Worm (Caenorhabditis elegans) whole organism, L2 larva: Measurements from ENCODE around the gene ador-1.
A peak's percentile ranks its signal among the peaks of the same experiment; 100 is the strongest.
"Not testable (repeated sequence)": the region's sequence is repeated elsewhere in the genome, so short reads cannot be mapped to it uniquely, and the experiment has no call there.

ENCODE experiments used
- C34F6.9 ChIP-seq: fragments of 150-350 bp; optimal IDR thresholded peaks from 2 replicates; lab custom pipeline; 2014; ENCODE audit warnings: missing biosample characterization, missing genetic modification characterization
- F13H6.1 ChIP-seq: sonication (generic microtip); optimal IDR thresholded peaks from 2 replicates; lab custom pipeline; 2016; ENCODE audit warnings: missing genetic modification characterization, missing compliant biosample characterization
- Y55F3AM.14 ChIP-seq: fragments of 200-800 bp; sonication (Bioruptor generic); optimal IDR thresholded peaks from 2 replicates; lab custom pipeline; 2018; ENCODE audit warnings: mild to moderate bottlenecking, missing genetic modification characterization, missing compliant biosample characterization
- ZK546.5 ChIP-seq: sonication (generic microtip); optimal IDR thresholded peaks from 2 replicates; lab custom pipeline; 2017; ENCODE audit warnings: missing biosample characterization, missing genetic modification characterization
- alr-1 ChIP-seq: fragments of 150-350 bp; optimal IDR thresholded peaks from 2 replicates; lab custom pipeline; 2014; ENCODE audit warnings: missing biosample characterization, missing genetic modification characterization
- aly-2 ChIP-seq: fragments of 150-350 bp; optimal IDR thresholded peaks from 2 replicates; lab custom pipeline; 2014; ENCODE audit warnings: missing biosample characterization, missing genetic modification characterization
- ceh-82 ChIP-seq: fragments of 150-350 bp; optimal IDR thresholded peaks from 2 replicates; lab custom pipeline; 2014; ENCODE audit warnings: missing biosample characterization, missing genetic modification characterization
- dmd-4 ChIP-seq: sonication (generic microtip); optimal IDR thresholded peaks from 2 replicates; lab custom pipeline; 2017; ENCODE audit warnings: missing biosample characterization, missing genetic modification characterization
- elt-1 ChIP-seq: fragments of 150-350 bp; optimal IDR thresholded peaks from 2 replicates; lab custom pipeline; 2014; ENCODE audit warnings: missing biosample characterization, missing genetic modification characterization
- elt-3 ChIP-seq: sonication (generic microtip); optimal IDR thresholded peaks from 2 replicates; lab custom pipeline; 2017; ENCODE audit warnings: missing biosample characterization, missing genetic modification characterization
- fos-1 ChIP-seq: fragments of 150-350 bp; optimal IDR thresholded peaks from 2 replicates; lab custom pipeline; 2014; ENCODE audit warnings: missing biosample characterization, missing genetic modification characterization
- gmeb-1 ChIP-seq: fragments of 150-350 bp; optimal IDR thresholded peaks from 2 replicates; lab custom pipeline; 2014; ENCODE audit warnings: missing biosample characterization, missing genetic modification characterization
- lin-11 ChIP-seq: fragments of 150-350 bp; sonication (generic microtip); optimal IDR thresholded peaks from 2 replicates; lab custom pipeline; 2014; ENCODE audit warnings: missing biosample characterization, missing genetic modification characterization, inconsistent platforms, mixed read lengths
- mbf-1 ChIP-seq: sonication (generic microtip); optimal IDR thresholded peaks from 2 replicates; lab custom pipeline; 2017; ENCODE audit warnings: missing biosample characterization, missing genetic modification characterization
- mdl-1 ChIP-seq, 2 experiments: fragments of 150-350 bp in 1 of 2; sonication (generic microtip) in 1 of 2; optimal IDR thresholded peaks; 2 replicates each; lab custom pipeline; 2017; ENCODE audit warnings: missing biosample characterization in 2 of 2, missing genetic modification characterization in 2 of 2
- nhr-10 ChIP-seq: sonication (generic microtip); optimal IDR thresholded peaks from 2 replicates; lab custom pipeline; 2017; ENCODE audit warnings: missing biosample characterization, missing genetic modification characterization
- nhr-11 ChIP-seq: fragments of 150-350 bp; optimal IDR thresholded peaks from 2 replicates; lab custom pipeline; 2014; ENCODE audit warnings: missing biosample characterization, missing genetic modification characterization
- nhr-12 ChIP-seq: fragments of 150-350 bp; optimal IDR thresholded peaks from 2 replicates; lab custom pipeline; 2014; ENCODE audit warnings: missing biosample characterization, missing genetic modification characterization
- nhr-21 ChIP-seq: fragments of 150-350 bp; optimal IDR thresholded peaks from 2 replicates; lab custom pipeline; 2014; ENCODE audit warnings: missing biosample characterization, missing genetic modification characterization
- nhr-23 ChIP-seq: fragments of 150-350 bp; optimal IDR thresholded peaks from 2 replicates; lab custom pipeline; 2014; ENCODE audit warnings: missing biosample characterization, missing genetic modification reagents, missing genetic modification characterization
- nhr-25 ChIP-seq: fragments of 150-350 bp; sonication (generic microtip); optimal IDR thresholded peaks from 3 replicates; lab custom pipeline; 2014; ENCODE audit warnings: missing biosample characterization, missing genetic modification characterization
- nhr-6 ChIP-seq: fragments of 150-350 bp; optimal IDR thresholded peaks from 2 replicates; lab custom pipeline; 2014; ENCODE audit warnings: missing biosample characterization, missing genetic modification characterization
- peb-1 ChIP-seq: fragments of 150-350 bp; optimal IDR thresholded peaks from 2 replicates; lab custom pipeline; 2014; ENCODE audit warnings: missing biosample characterization, missing genetic modification characterization
- skn-1 ChIP-seq: sonication (generic microtip); optimal IDR thresholded peaks from 2 replicates; lab custom pipeline; 2017; ENCODE audit warnings: missing biosample characterization, missing genetic modification characterization
- sma-3 ChIP-seq: sonication (generic microtip); optimal IDR thresholded peaks from 2 replicates; lab custom pipeline; 2016; ENCODE audit warnings: missing genetic modification reagents, missing genetic modification characterization, missing compliant biosample characterization
- sma-9 ChIP-seq, 2 experiments: fragments of 150-350 bp in 1 of 2; sonication (generic microtip) in 1 of 2; optimal IDR thresholded peaks; 2 replicates each; lab custom pipeline; 2014 to 2016; ENCODE audit warnings: missing genetic modification characterization in 2 of 2, mild to moderate bottlenecking in 1 of 2, missing biosample characterization in 1 of 2, missing compliant biosample characterization in 1 of 2, missing genetic modification reagents in 1 of 2, moderate library complexity in 1 of 2
- snpc-4 ChIP-seq: fragments of 150-350 bp; optimal IDR thresholded peaks from 2 replicates; lab custom pipeline; 2014; ENCODE audit warnings: missing biosample characterization, missing genetic modification characterization
- unc-39 ChIP-seq: fragments of 150-350 bp; optimal IDR thresholded peaks from 2 replicates; lab custom pipeline; 2014; ENCODE audit warnings: missing biosample characterization, missing genetic modification characterization
- unc-55 ChIP-seq: fragments of 150-350 bp; sonication (generic microtip); optimal IDR thresholded peaks from 3 replicates; lab custom pipeline; 2014; ENCODE audit warnings: missing biosample characterization, missing genetic modification reagents, missing genetic modification characterization
- zag-1 ChIP-seq: fragments of 150-350 bp; optimal IDR thresholded peaks from 2 replicates; lab custom pipeline; 2014; ENCODE audit warnings: missing biosample characterization, missing genetic modification characterization
- ztf-1 ChIP-seq: fragments of 200-800 bp; sonication (Bioruptor generic); conservative IDR thresholded peaks from 2 replicates; pipeline ENCODE4 v1.3.6; 2022; ENCODE audit warnings: missing genetic modification characterization, missing compliant biosample characterization

Gene ador-1

ce11 chrII:12546413-12546812 lies 43.7 kb upstream of the ador-1 start, which contains the start of the genes F49C5.5 and F49C5.10:
F49C5.5 (minus strand) TSS chrII:12546513.
F49C5.10 (plus strand) TSS chrII:12546756.
- no peak for TF ChIP-seq F13H6.1 (tag; lab: Kevin White, UChicago)
- no peak for TF ChIP-seq gmeb-1 (tag; lab: Kevin White, UChicago)
- TF ChIP-seq zag-1 (tag; lab: Kevin White, UChicago), result no peak
- TF ChIP-seq nhr-12 (tag; lab: Kevin White, UChicago), result no peak
- no peak for TF ChIP-seq nhr-11 (tag; lab: Kevin White, UChicago)
- no peak for TF ChIP-seq snpc-4 (tag; lab: Kevin White, UChicago)
- no peak for TF ChIP-seq mbf-1 (tag; lab: Kevin White, UChicago)
- TF ChIP-seq nhr-6, result no peak
- no peak for TF ChIP-seq Y55F3AM.14 (GFP tag; lab: Kevin White, UChicago)
- TF ChIP-seq unc-55, result no peak
- TF ChIP-seq nhr-10 (tag; lab: Kevin White, UChicago), result no peak
- no peak for TF ChIP-seq alr-1 (tag; lab: Kevin White, UChicago)
- TF ChIP-seq skn-1 (tag; lab: Kevin White, UChicago), result no peak
- TF ChIP-seq lin-11 (tag; lab: Kevin White, UChicago), result no peak
- no peak for TF ChIP-seq sma-3 (GFP tag; lab: Kevin White, UChicago)
- no peak for TF ChIP-seq fos-1 (tag; lab: Kevin White, UChicago)
- no peak for TF ChIP-seq peb-1 (tag; lab: Kevin White, UChicago)
- TF ChIP-seq ceh-82, result no peak

DNA sequence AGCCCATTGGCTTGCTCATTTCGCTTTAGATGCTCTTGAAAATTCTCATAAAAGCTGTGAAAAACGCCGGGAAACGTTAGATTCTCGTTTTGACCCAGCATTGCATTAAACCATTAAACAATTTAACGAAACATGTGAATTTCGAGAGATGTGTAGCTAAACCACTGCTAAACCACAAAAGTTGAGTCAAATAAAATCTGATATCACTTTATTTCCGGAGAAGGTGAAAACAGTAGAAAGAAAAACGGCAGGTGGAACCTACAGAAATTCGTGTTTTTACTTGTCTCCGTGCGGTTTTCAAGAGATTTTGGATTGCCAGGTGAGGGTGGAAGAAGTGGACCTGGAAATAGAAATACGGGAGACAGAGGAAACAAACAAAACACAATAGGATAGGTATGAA lies 41.8 kb upstream of the ador-1 start, which contains the start of gene F49C5.9:
Gene F49C5.9, minus strand, starts transcription at position 101 of the 400 bp plus-strand sequence.
- TF ChIP-seq elt-3 (tag; lab: Kevin White, UChicago), result no peak
- no peak for TF ChIP-seq Y55F3AM.14 (GFP tag; lab: Kevin White, UChicago)
- TF ChIP-seq ZK546.5 (tag; lab: Kevin White, UChicago), result no peak
- no peak for TF ChIP-seq nhr-23 (tag; lab: Kevin White, UChicago)
- TF ChIP-seq, all 48 proteins: peak for 0

ce11 chrII:12542594-12542997 lies 39.9 kb upstream of the ador-1 start:
- peak; percentile 33 for TF ChIP-seq fos-1 (tag; lab: Kevin White, UChicago)
- no peak for TF ChIP-seq nhr-10 (tag; lab: Kevin White, UChicago)

ce11 chrII:12541670-12542080 lies 39.0 kb upstream of the ador-1 start:
- TF ChIP-seq fos-1 (tag; lab: Kevin White, UChicago) (peak; percentile 39), sma-3 (GFP tag; lab: Kevin White, UChicago) (peak; percentile 5), nhr-21 (tag; lab: Kevin White, UChicago) (peak; percentile 7)

DNA sequence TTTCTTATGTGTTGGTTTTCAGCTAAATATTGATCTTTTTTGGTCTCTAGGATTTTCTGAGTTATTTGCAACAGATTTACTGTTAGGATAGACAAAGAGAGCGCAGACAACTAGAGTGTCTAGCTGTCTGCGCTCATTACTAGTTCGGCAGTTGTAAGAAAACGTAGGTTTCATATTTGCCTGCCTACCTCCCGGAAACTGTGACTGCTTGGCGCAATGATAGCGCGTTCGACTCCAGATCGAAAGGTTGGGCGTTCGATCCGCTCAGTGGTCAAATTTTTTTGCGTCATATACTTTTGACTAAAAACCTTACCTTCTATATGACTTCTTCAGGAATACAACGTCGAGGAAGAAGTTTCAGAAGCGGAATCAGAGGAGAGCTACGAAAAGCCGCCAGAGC lies 36.7 kb upstream of the ador-1 start:
- no peak for TF ChIP-seq nhr-6
- no peak for TF ChIP-seq peb-1 (tag; lab: Kevin White, UChicago)
- no peak for TF ChIP-seq nhr-11 (tag; lab: Kevin White, UChicago)
- TF ChIP-seq aly-2, result no peak
- TF ChIP-seq nhr-21 (tag; lab: Kevin White, UChicago), result no peak
- TF ChIP-seq sma-3 (GFP tag; lab: Kevin White, UChicago), result no peak
- TF ChIP-seq alr-1 (tag; lab: Kevin White, UChicago), result no peak
- TF ChIP-seq C34F6.9 (tag; lab: Kevin White, UChicago), result no peak
- TF ChIP-seq elt-1 (tag; lab: Kevin White, UChicago), result no peak
- no peak for TF ChIP-seq dmd-4 (tag; lab: Kevin White, UChicago)
- no peak for TF ChIP-seq mdl-1 (tag; optimal IDR thresholded peaks at IDR 0.05; lab: Kevin White, UChicago)
- TF ChIP-seq nhr-10 (tag; lab: Kevin White, UChicago), result no peak
- no peak for TF ChIP-seq ZK546.5 (tag; lab: Kevin White, UChicago)
- no peak for TF ChIP-seq ztf-1 (GFP tag; lab: Robert Waterston, UW)
- no peak for TF ChIP-seq nhr-25
- no peak for TF ChIP-seq F13H6.1 (tag; lab: Kevin White, UChicago)
- no peak for TF ChIP-seq unc-39
- no peak for TF ChIP-seq elt-3 (tag; lab: Kevin White, UChicago)
- TF ChIP-seq sma-9 (GFP tag; optimal IDR thresholded peaks at IDR 0.05; lab: Kevin White, UChicago), result no peak
- TF ChIP-seq sma-9 (tag; optimal IDR thresholded peaks at IDR 0.05; lab: Kevin White, UChicago), result no peak

- TF ChIP-seq sma-9 (GFP tag; optimal IDR thresholded peaks at IDR 0.05; lab: Kevin White, UChicago); sma-9 (tag; optimal IDR thresholded peaks at IDR 0.05; lab: Kevin White, UChicago); elt-3 (tag; lab: Kevin White, UChicago); C34F6.9 (tag; lab: Kevin White, UChicago): not testable (repeated sequence)
Observed at ce11 chrII:12536203-12536602, 33.5 kb upstream of the ador-1 start, which contains the start of gene F49C5.3. F49C5.3 (plus strand) TSS chrII:12536503.
